Fruit fly (Drosophila melanogaster): Measurements from ENCODE around the gene CG15812.

Gene CG15812

DNA sequence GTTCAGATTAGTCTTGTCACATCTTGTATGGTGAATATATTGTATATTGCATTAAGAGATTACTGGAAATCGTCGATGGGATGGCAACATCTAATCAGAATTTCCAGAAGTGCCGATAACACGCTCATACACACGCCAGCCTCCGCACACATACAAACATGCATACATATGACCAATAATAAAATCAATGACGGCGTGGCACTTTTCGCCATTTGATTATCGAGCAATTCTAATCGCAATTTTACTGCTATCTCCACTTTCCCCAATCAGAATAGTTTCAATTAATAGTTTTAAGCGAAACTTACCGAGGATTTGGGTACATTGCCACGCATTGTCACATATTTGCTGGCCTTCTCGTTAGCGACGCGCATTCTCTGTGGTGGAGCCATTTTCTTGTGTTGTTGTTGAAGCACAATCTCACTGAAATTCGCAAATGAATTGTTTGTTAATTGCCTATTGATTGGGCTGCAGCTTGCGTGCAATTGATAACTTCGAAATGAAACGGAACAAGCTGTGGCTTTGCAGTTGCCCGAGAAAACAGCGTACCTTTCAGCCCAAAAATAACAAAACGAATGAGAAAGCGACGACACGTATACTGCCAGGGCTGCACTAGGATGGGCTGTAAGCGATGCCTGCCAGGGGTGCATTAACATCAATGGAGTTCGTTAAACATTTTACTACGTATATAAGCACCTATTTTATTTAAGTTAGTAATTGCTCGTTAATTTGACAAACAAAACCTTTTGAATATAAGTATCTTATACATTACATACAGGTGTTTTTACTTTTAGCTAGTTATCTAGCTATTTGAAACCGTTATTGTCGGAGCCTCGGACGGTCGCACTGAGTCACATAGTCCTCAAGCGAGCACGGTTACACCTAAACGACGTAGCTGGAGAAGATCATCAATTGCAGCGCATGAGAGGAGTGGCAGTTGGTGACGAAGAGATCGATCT lies 38.9 kb downstream of the CG15812 start, which contains the start of the genes CG32276 and gry (continued):
- TF ChIP-seq CG1529 (GFP tag; optimal IDR thresholded peaks at IDR 0.05) = no peak
- peak; percentile 85 for TF ChIP-seq CG9437 (GFP tag; optimal IDR thresholded peaks at IDR 0.05)
- TF ChIP-seq NfI (GFP tag; optimal IDR thresholded peaks at IDR 0.05) = peak; percentile 73

DNA sequence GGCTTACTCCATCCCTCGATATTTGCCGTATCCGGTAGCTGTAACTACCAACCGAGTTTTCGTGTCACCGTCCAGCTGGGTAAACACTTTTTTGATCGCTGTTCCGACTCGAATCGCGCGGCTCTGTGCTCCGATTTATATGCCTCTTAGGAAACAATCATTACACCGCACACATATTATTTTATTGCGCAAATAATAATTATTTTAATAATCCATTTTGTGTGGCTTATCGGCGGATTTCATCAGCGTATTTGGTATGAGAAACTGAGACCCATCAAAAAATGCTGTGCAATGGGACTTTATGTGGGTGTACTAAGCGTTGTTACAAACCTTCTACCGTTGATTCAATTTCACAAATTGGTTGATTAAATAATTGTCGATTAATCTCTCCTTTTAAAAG lies 43.3 kb downstream of the CG15812 start, which contains the start of gene CG32271:
CG32271 (minus strand) TSS at position 101 of the 400 bp plus-strand sequence.
- no peak for TF ChIP-seq Fer2 (tag; optimal IDR thresholded peaks at IDR 0.05)
- no peak for TF ChIP-seq jumu (GFP tag; optimal IDR thresholded peaks at IDR 0.05)
- TF ChIP-seq CG13287 (GFP tag; IDR thresholded peaks at IDR 0.05; ENCODE audit: partially characterized antibody) = no peak
- TF ChIP-seq gro (GFP tag; optimal IDR thresholded peaks at IDR 0.05) = no peak

DNA sequence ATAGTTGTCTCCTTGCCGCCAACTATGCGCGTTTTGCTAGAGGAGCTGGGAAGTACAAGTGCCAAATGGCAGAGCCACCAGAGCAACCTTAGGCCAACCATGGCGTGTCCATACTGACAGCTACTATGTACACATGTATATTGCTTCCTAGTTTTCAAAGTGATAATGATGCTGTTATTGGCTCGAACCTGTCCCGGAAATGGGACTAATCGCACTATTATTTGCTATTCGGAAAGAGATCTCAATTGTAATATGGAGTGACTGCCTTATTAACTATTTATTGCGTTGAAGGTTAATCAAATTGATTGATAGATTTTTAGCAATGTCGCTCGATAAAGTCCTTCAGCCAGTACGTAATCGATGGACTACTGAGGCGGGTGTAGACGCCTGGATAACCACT lies 44.6 kb downstream of the CG15812 start, which contains the start of gene CG33159:
CG33159 (minus strand) TSS at position 101 of the 400 bp plus-strand sequence.
- TF ChIP-seq gce (GFP tag; IDR thresholded peaks at IDR 0.05) (no peak), CG8765 (GFP tag; IDR thresholded peaks at IDR 0.05) (no peak), BtbVII (GFP tag; optimal IDR thresholded peaks at IDR 0.05) (no peak), E2f1 (GFP tag; IDR thresholded peaks at IDR 0.05) (no peak), kay (GFP tag; optimal IDR thresholded peaks at IDR 0.05) (no peak), Kr (GFP tag; optimal IDR thresholded peaks at IDR 0.05) (no peak), CG14667 (GFP tag; IDR thresholded peaks at IDR 0.05) (no peak)

DNA sequence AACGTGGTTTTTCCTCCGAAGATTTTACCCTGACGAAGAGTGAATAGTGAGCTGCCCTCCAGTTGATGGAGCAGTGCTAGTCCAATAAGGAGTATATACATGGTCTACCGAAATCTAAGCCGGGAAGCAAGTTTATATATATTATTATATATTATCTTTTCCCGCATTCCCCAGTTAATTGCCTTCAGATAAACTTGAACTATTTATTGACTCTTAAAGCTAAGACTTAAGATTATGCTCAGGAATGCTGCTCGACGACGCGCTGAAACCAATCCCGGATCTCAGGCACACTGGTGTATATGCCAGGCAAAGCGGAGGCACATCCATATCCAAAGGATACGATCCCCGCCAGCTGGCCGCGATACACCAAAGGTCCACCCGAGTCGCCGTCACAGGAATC lies 45.6 kb downstream of the CG15812 start, which contains the start of gene CG32277:
CG32277 (minus strand) TSS at position 101 of the 400 bp plus-strand sequence.
- TF ChIP-seq CG12155 (GFP tag; optimal IDR thresholded peaks at IDR 0.05) = no peak
- no peak for TF ChIP-seq HLHmδ (GFP tag; optimal IDR thresholded peaks at IDR 0.05)
- TF ChIP-seq CG9876 (GFP tag; optimal IDR thresholded peaks at IDR 0.05) = no peak
- no peak for TF ChIP-seq CG10543 (GFP tag; optimal IDR thresholded peaks at IDR 0.05)
- no peak for TF ChIP-seq Meics (GFP tag; optimal IDR thresholded peaks at IDR 0.05)

DNA sequence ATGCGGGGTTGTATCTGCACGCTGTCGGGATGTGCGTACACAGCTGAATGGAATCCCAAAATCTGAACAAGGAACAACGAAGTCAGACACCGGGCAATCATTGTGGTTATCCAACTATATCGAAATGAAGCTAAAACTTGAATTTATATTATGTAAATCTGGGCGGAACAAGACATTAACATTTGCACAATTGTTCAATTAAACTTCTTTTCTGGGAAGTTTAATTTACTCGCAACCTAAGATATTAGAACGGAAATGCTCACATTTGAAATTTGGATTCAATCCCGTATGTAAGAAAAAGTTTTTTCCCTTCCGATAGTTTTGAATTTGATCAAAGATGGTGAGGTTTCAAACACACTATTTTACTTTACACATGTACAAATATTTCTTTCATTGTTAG lies 46.5 kb downstream of the CG15812 start, which contains the start of gene CG33160:
CG33160 (minus strand) TSS at position 101 of the 400 bp plus-strand sequence.
- TF ChIP-seq klu (GFP tag; IDR thresholded peaks at IDR 0.05) (no peak), BtbVII (GFP tag; optimal IDR thresholded peaks at IDR 0.05) (no peak), hkb (optimal IDR thresholded peaks at IDR 0.05) (no peak), hkb (GFP tag; IDR thresholded peaks at IDR 0.05) (no peak), sr (GFP tag; IDR thresholded peaks at IDR 0.05) (no peak), Stat92E (GFP tag; optimal IDR thresholded peaks at IDR 0.05) (no peak), CG4282 (GFP tag; optimal IDR thresholded peaks at IDR 0.05) (no peak), yki (optimal IDR thresholded peaks at IDR 0.05) (no peak)

DNA sequence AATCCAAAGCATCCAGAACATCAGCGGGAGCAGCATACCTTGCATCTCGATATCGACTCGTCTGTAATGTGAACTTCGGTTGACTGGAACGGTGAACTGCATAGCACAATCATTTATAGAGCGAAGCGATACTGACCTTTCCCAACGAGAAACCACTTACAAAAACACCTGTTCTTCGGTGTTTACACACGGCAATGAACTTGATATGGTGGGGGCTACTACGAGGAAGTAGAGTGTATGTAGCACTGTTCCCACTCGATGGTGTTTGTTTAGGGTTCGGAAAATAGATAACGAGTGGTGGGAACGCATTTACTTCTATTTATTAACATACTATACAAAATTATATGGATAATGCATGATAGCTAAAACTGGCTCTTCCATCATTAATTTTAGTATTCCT lies 49.1 kb downstream of the CG15812 start, which contains the start of the genes CG32269 and CG32270:
CG32269 (minus strand) TSS at position 91 of the 400 bp plus-strand sequence.
CG32270 (minus strand) TSS at position 91 of the 400 bp plus-strand sequence.
- TF ChIP-seq CG4424 (GFP tag; optimal IDR thresholded peaks at IDR 0.05) = no peak
- peak; percentile 11 for TF ChIP-seq caup (GFP tag; optimal IDR thresholded peaks at IDR 0.05; ENCODE audit: severe bottlenecking)
- TF ChIP-seq chif (GFP tag; optimal IDR thresholded peaks at IDR 0.05) = no peak
- no peak for TF ChIP-seq CG4854 (GFP tag; optimal IDR thresholded peaks at IDR 0.05)
- TF ChIP-seq mirr (GFP tag; optimal IDR thresholded peaks at IDR 0.05) = peak; percentile 66
- no peak for TF ChIP-seq otp (GFP tag; IDR thresholded peaks at IDR 0.05)
- TF ChIP-seq HLHmδ (GFP tag; optimal IDR thresholded peaks at IDR 0.05) = peak; percentile 30
- TF ChIP-seq zen (tag; optimal IDR thresholded peaks at IDR 0.05) = no peak
- no peak for TF ChIP-seq bbx (GFP tag; IDR thresholded peaks at IDR 0.05; ENCODE audit: partially characterized antibody)
- TF ChIP-seq CG6813 (GFP tag; optimal IDR thresholded peaks at IDR 0.05) = peak; percentile 18
- peak; percentile 0 for TF ChIP-seq MTF-1 (GFP tag; optimal IDR thresholded peaks at IDR 0.05; ENCODE audit: borderline replicate concordance)
- TF ChIP-seq NfI (GFP tag; optimal IDR thresholded peaks at IDR 0.05) = no peak
- no peak for TF ChIP-seq CG7357 (GFP tag; IDR thresholded peaks at IDR 0.05)
- TF ChIP-seq Nf-YC (tag; optimal IDR thresholded peaks at IDR 0.05) = no peak
- TF ChIP-seq CG2202 (tag; optimal IDR thresholded peaks at IDR 0.05) = no peak
- no peak for TF ChIP-seq CG13894 (tag; optimal IDR thresholded peaks at IDR 0.05)
